Worm (Caenorhabditis elegans) whole organism, L1 larva: ENCODE data around the gene acbp-4.

ENCODE experiments used
- ceh-8 ChIP-seq: fragments of 200-800 bp; sonication (Bioruptor generic); optimal IDR thresholded peaks from 2 replicates; lab custom pipeline; 2018; ENCODE audit warnings: mild to moderate bottlenecking, missing genetic modification characterization, moderate library complexity, missing compliant biosample characterization
- ceh-88 ChIP-seq: fragments of 200-800 bp; sonication (Bioruptor generic); IDR thresholded peaks from 2 replicates; pipeline ENCODE4 v1.3.6; 2022; ENCODE audit warnings: missing genetic modification characterization, missing compliant biosample characterization
- fos-1 ChIP-seq: fragments of 150-350 bp; optimal IDR thresholded peaks from 2 replicates; lab custom pipeline; 2014; ENCODE audit warnings: missing biosample characterization, missing genetic modification characterization
- nhr-20 ChIP-seq: sonication (generic microtip); optimal IDR thresholded peaks from 2 replicates; lab custom pipeline; 2016; ENCODE audit warnings: mild to moderate bottlenecking, missing genetic modification characterization, missing compliant biosample characterization
- nhr-237 ChIP-seq: fragments of 150-350 bp; optimal IDR thresholded peaks from 2 replicates; lab custom pipeline; 2014; ENCODE audit warnings: missing biosample characterization, missing genetic modification characterization
- snpc-4 ChIP-seq: fragments of 150-350 bp; optimal IDR thresholded peaks from 2 replicates; lab custom pipeline; 2014; ENCODE audit warnings: missing biosample characterization, missing genetic modification characterization
- unc-62 ChIP-seq: fragments of 150-350 bp; optimal IDR thresholded peaks from 2 replicates; lab custom pipeline; 2014; ENCODE audit warnings: missing biosample characterization, missing genetic modification reagents, missing genetic modification characterization
- unc-86 ChIP-seq: sonication (generic microtip); optimal IDR thresholded peaks from 2 replicates; lab custom pipeline; 2016; ENCODE audit warnings: missing genetic modification characterization, missing compliant biosample characterization
- ztf-11 ChIP-seq, 2 experiments: sonication (generic microtip); optimal IDR thresholded peaks; 2 replicates each; lab custom pipeline; 2016 to 2017; ENCODE audit warnings: missing genetic modification characterization in 2 of 2, missing biosample characterization in 1 of 2, missing compliant biosample characterization in 1 of 2

DNA sequence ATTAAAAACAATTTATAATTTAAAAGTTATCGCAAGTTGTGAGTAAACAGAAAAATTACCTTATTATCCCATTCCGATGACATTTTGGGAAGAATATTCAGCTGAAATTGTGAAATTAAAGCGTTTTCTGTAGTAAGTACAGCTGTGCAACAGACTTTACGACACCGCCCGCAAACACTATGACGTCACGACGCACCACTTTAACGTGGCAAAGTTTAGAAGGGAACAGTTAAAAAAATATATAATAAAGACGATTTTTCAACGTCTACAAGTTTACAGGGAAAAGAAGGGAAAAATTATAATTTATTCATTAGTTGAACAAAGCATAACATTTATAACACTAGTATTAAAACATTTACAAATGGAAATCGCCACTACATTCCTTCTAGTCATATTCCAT lies 45.0 kb upstream of the acbp-4 start, which contains the start of gene F08F8.9:
- TF ChIP-seq unc-62 (GFP tag; lab: Kevin White, UChicago) (no peak), ceh-8 (GFP tag; lab: Kevin White, UChicago) (no peak), ztf-11 (tag; optimal IDR thresholded peaks at IDR 0.05; lab: Kevin White, UChicago) (no peak), ceh-88 (GFP tag; lab: Robert Waterston, UW) (no peak), fos-1 (tag; lab: Kevin White, UChicago) (no peak), nhr-20 (no peak), unc-86 (tag; lab: Kevin White, UChicago) (no peak), snpc-4 (tag; lab: Kevin White, UChicago) (no peak), nhr-237 (no peak)
